Fruit fly (Drosophila melanogaster) whole organism, embryonic: ENCODE results near the gene mRpS18C.

Source experiments
- Ada2b ChIP-seq: fragments of 200-800 bp; sonication (Bioruptor generic); IDR thresholded peaks from 2 replicates; pipeline ENCODE4 v1.3.6; 2022; ENCODE audit warnings: missing biosample characterization, missing genetic modification characterization
- Awh ChIP-seq: fragments of 200-800 bp; sonication (Bioruptor generic); IDR thresholded peaks from 2 replicates; pipeline ENCODE4, ENCODE4 v1.3.6; 2022; ENCODE audit warnings: missing biosample characterization, missing genetic modification characterization
- CG10565 ChIP-seq: fragments of 200-800 bp; sonication (Bioruptor generic); optimal IDR thresholded peaks from 3 replicates; lab custom pipeline; 2016; ENCODE audit warnings: missing biosample characterization, mild to moderate bottlenecking, missing genetic modification characterization
- CG15011 ChIP-seq: fragments of 200-800 bp; sonication (Bioruptor generic); optimal IDR thresholded peaks from 3 replicates; lab custom pipeline; 2018; ENCODE audit warnings: missing biosample characterization, mild to moderate bottlenecking, missing genetic modification characterization
- CG15073 ChIP-seq: fragments of 200-800 bp; sonication (Bioruptor generic); optimal IDR thresholded peaks from 2 replicates; lab custom pipeline; 2016; ENCODE audit warnings: missing biosample characterization, missing genetic modification characterization
- CG15479 ChIP-seq: fragments of 200-800 bp; sonication (Bioruptor generic); optimal IDR thresholded peaks from 3 replicates; lab custom pipeline; 2019; ENCODE audit warnings: missing biosample characterization, mild to moderate bottlenecking, missing genetic modification characterization, moderate library complexity
- CG15696 ChIP-seq: fragments of 200-800 bp; sonication (Bioruptor generic); optimal IDR thresholded peaks from 2 replicates; lab custom pipeline; 2019; ENCODE audit warnings: missing biosample characterization, mild to moderate bottlenecking, missing genetic modification characterization, moderate library complexity
- CG16815 ChIP-seq: fragments of 200-800 bp; sonication (Bioruptor generic); optimal IDR thresholded peaks from 3 replicates; lab custom pipeline; 2017; ENCODE audit warnings: missing biosample characterization, mild to moderate bottlenecking, missing genetic modification characterization
- CG17829 ChIP-seq: fragments of 200-800 bp; optimal IDR thresholded peaks from 2 replicates; lab custom pipeline; 2019; ENCODE audit warnings: missing biosample characterization, mild to moderate bottlenecking, missing genetic modification characterization, moderate library complexity
- CG18262 ChIP-seq: fragments of 200-800 bp; optimal IDR thresholded peaks from 3 replicates; lab custom pipeline; 2019; ENCODE audit warnings: missing biosample characterization, mild to moderate bottlenecking, missing genetic modification characterization, moderate library complexity
- CG2202 ChIP-seq: fragments of 200-800 bp; sonication (Bioruptor generic); optimal IDR thresholded peaks from 2 replicates; lab custom pipeline; 2018; ENCODE audit warnings: missing biosample characterization, mild to moderate bottlenecking, missing genetic modification characterization
- CG3838 ChIP-seq: fragments of 200-800 bp; sonication (Bioruptor generic); optimal IDR thresholded peaks from 3 replicates; lab custom pipeline; 2016; ENCODE audit warnings: missing biosample characterization, missing genetic modification characterization
- CG6791 ChIP-seq: fragments of 200-800 bp; sonication (Bioruptor generic); IDR thresholded peaks from 3 replicates; pipeline ENCODE4 v1.3.6; 2022; ENCODE audit warnings: missing biosample characterization, missing genetic modification characterization; ENCODE audit not compliant: partially characterized antibody
- Deaf1 ChIP-seq: fragments of 200-800 bp; optimal IDR thresholded peaks from 3 replicates; lab custom pipeline; 2019; ENCODE audit warnings: missing biosample characterization, mild to moderate bottlenecking, missing genetic modification characterization, moderate library complexity
- Dip3 ChIP-seq: fragments of 200-800 bp; sonication (Bioruptor generic); optimal IDR thresholded peaks from 3 replicates; lab custom pipeline; 2016; ENCODE audit warnings: missing biosample characterization, missing genetic modification characterization
- Dref ChIP-seq: fragments of 200-800 bp; sonication (Bioruptor generic); IDR thresholded peaks from 2 replicates; pipeline ENCODE4 v1.3.6; 2022; ENCODE audit warnings: missing biosample characterization, missing genetic modification characterization
- Eip74EF ChIP-seq, 2 experiments: fragments of 200-800 bp in 1 of 2; fragments of >200 bp in 1 of 2; sonication (Bioruptor generic) in 1 of 2; optimal IDR thresholded peaks; 2 replicates each; lab custom pipeline; 2017 to 2019; ENCODE audit warnings: missing biosample characterization in 2 of 2, missing genetic modification characterization in 2 of 2, mild to moderate bottlenecking in 1 of 2, moderate library complexity in 1 of 2
- HHEX ChIP-seq: fragments of 200-800 bp; sonication (Bioruptor generic); optimal IDR thresholded peaks from 3 replicates; lab custom pipeline; 2017; ENCODE audit warnings: missing biosample characterization, mild to moderate bottlenecking, missing genetic modification characterization, missing genetic modification reagents
- HLH4C ChIP-seq: fragments of 200-800 bp; sonication (Bioruptor generic); IDR thresholded peaks from 3 replicates; pipeline ENCODE4 v1.3.6; 2022; ENCODE audit warnings: missing biosample characterization, missing genetic modification characterization; ENCODE audit not compliant: partially characterized antibody
- Jarid2 ChIP-seq: fragments of 200-800 bp; sonication (Bioruptor generic); optimal IDR thresholded peaks from 3 replicates; lab custom pipeline; 2017; ENCODE audit warnings: mild to moderate bottlenecking, missing biosample characterization, missing genetic modification reagents, missing genetic modification characterization
- Lim3 ChIP-seq: fragments of 200-800 bp; sonication (Bioruptor generic); IDR thresholded peaks from 2 replicates; pipeline ENCODE4 v1.3.6; 2022; ENCODE audit warnings: missing biosample characterization, missing genetic modification characterization
- MESR4 ChIP-seq: fragments of 200-800 bp; sonication (Bioruptor generic); optimal IDR thresholded peaks from 2 replicates; lab custom pipeline; 2018; ENCODE audit warnings: missing biosample characterization, mild to moderate bottlenecking, missing genetic modification characterization, moderate library complexity
- Mad ChIP-seq: fragments of 200-800 bp; sonication (Bioruptor generic); optimal IDR thresholded peaks from 2 replicates; lab custom pipeline; 2016; ENCODE audit warnings: missing biosample characterization, missing genetic modification characterization
- Myb ChIP-seq: fragments of 200-800 bp; sonication (Bioruptor generic); optimal IDR thresholded peaks from 2 replicates; lab custom pipeline; 2016; ENCODE audit warnings: missing biosample characterization, missing genetic modification characterization
- NC2β ChIP-seq: fragments of 200-800 bp; sonication (Bioruptor generic); optimal IDR thresholded peaks from 2 replicates; lab custom pipeline; 2016; ENCODE audit warnings: missing biosample characterization, missing genetic modification characterization
- NK7.1 ChIP-seq: fragments of 200-800 bp; sonication (Bioruptor generic); optimal IDR thresholded peaks from 3 replicates; lab custom pipeline; 2016; ENCODE audit warnings: missing biosample characterization, missing genetic modification characterization
- Nf-YA ChIP-seq: fragments of 200-800 bp; sonication (Bioruptor generic); IDR thresholded peaks from 2 replicates; pipeline ENCODE4 v1.3.6; 2022; ENCODE audit warnings: missing biosample characterization, missing genetic modification characterization
- Vsx1 ChIP-seq: fragments of 200-800 bp; sonication (Bioruptor generic); optimal IDR thresholded peaks from 2 replicates; lab custom pipeline; 2017; ENCODE audit warnings: missing biosample characterization, mild to moderate bottlenecking, missing genetic modification characterization, missing genetic modification reagents
- abd-A ChIP-seq: fragments of 200-800 bp; sonication (Bioruptor generic); optimal IDR thresholded peaks from 3 replicates; lab custom pipeline; 2019; ENCODE audit warnings: missing biosample characterization, mild to moderate bottlenecking, missing genetic modification characterization, moderate library complexity
- al ChIP-seq: fragments of 200-800 bp; sonication (Bioruptor generic); IDR thresholded peaks from 2 replicates; pipeline ENCODE4 v1.3.6; 2022; ENCODE audit warnings: missing biosample characterization, missing genetic modification characterization
- da ChIP-seq: fragments of 200-800 bp; sonication (Bioruptor generic); optimal IDR thresholded peaks from 2 replicates; lab custom pipeline; 2016; ENCODE audit warnings: missing biosample characterization, missing genetic modification characterization
- fd102C ChIP-seq: fragments of 200-800 bp; sonication (Bioruptor generic); optimal IDR thresholded peaks from 2 replicates; lab custom pipeline; 2018; ENCODE audit warnings: missing biosample characterization, mild to moderate bottlenecking, missing genetic modification characterization, moderate library complexity
- gce ChIP-seq: fragments of 200-800 bp; sonication (Bioruptor generic); IDR thresholded peaks from 3 replicates; pipeline ENCODE4 v1.3.6; 2022; ENCODE audit warnings: missing biosample characterization, missing genetic modification characterization
- gcm ChIP-seq: fragments of 200-800 bp; sonication (Bioruptor generic); optimal IDR thresholded peaks from 2 replicates; lab custom pipeline; 2019; ENCODE audit warnings: missing biosample characterization, mild to moderate bottlenecking, missing genetic modification characterization, moderate library complexity
- grau ChIP-seq: fragments of 200-800 bp; optimal IDR thresholded peaks from 3 replicates; lab custom pipeline; 2019; ENCODE audit warnings: missing biosample characterization, mild to moderate bottlenecking, missing genetic modification characterization, moderate library complexity
- kah ChIP-seq: fragments of 200-800 bp; sonication (Bioruptor generic); optimal IDR thresholded peaks from 2 replicates; lab custom pipeline; 2018; ENCODE audit warnings: missing biosample characterization, mild to moderate bottlenecking, missing genetic modification characterization
- lmd ChIP-seq: fragments of 200-800 bp; sonication (Bioruptor generic); IDR thresholded peaks from 2 replicates; pipeline ENCODE4 v1.3.6; 2022; ENCODE audit warnings: missing biosample characterization, missing genetic modification characterization
- luna ChIP-seq: fragments of 200-800 bp; sonication (Bioruptor generic); optimal IDR thresholded peaks from 2 replicates; lab custom pipeline; 2016; ENCODE audit warnings: missing biosample characterization, missing genetic modification characterization
- maf-S ChIP-seq: fragments of 200-800 bp; sonication (Bioruptor generic); optimal IDR thresholded peaks from 2 replicates; lab custom pipeline; 2016; ENCODE audit warnings: missing biosample characterization, missing genetic modification characterization
- nom ChIP-seq: fragments of 200-800 bp; sonication (Bioruptor generic); optimal IDR thresholded peaks from 2 replicates; lab custom pipeline; 2017; ENCODE audit warnings: missing biosample characterization, missing genetic modification characterization, mild to moderate bottlenecking, moderate library complexity, missing genetic modification reagents
- sens-2 ChIP-seq: fragments of 200-800 bp; sonication (Bioruptor generic); IDR thresholded peaks from 2 replicates; pipeline ENCODE4 v1.3.6; 2022; ENCODE audit warnings: missing biosample characterization, missing genetic modification characterization
- sima ChIP-seq: fragments of 200-800 bp; sonication (Bioruptor generic); optimal IDR thresholded peaks from 2 replicates; lab custom pipeline; 2016; ENCODE audit warnings: missing biosample characterization, missing genetic modification characterization
- sisA ChIP-seq: fragments of 200-800 bp; sonication (Bioruptor generic); IDR thresholded peaks from 2 replicates; pipeline ENCODE4 v1.3.6; 2022; ENCODE audit warnings: missing biosample characterization, missing genetic modification characterization
- slbo ChIP-seq: fragments of 200-800 bp; sonication (Bioruptor generic); IDR thresholded peaks from 2 replicates; pipeline ENCODE4 v1.3.6; 2022; ENCODE audit warnings: missing biosample characterization, missing genetic modification characterization
- tin ChIP-seq: fragments of 200-800 bp; sonication (Bioruptor generic); optimal IDR thresholded peaks from 3 replicates; lab custom pipeline; 2016; ENCODE audit warnings: missing biosample characterization, missing genetic modification characterization
- twi ChIP-seq: fragments of 200-800 bp; optimal IDR thresholded peaks from 2 replicates; lab custom pipeline; 2019; ENCODE audit warnings: missing biosample characterization, mild to moderate bottlenecking, missing genetic modification characterization, moderate library complexity
- unpg ChIP-seq: fragments of 200-800 bp; sonication (Bioruptor generic); optimal IDR thresholded peaks from 3 replicates; lab custom pipeline; 2018; ENCODE audit warnings: missing biosample characterization, mild to moderate bottlenecking, missing genetic modification characterization, moderate library complexity
- wek ChIP-seq: fragments of 200-800 bp; sonication (Bioruptor generic); optimal IDR thresholded peaks from 3 replicates; lab custom pipeline; 2018; ENCODE audit warnings: missing biosample characterization, mild to moderate bottlenecking, missing genetic modification characterization, moderate library complexity
- zfh2 ChIP-seq: fragments of 200-800 bp; sonication (Bioruptor generic); optimal IDR thresholded peaks from 2 replicates; lab custom pipeline; 2016; ENCODE audit warnings: missing biosample characterization, missing genetic modification characterization

The mRpS18C gene

DNA sequence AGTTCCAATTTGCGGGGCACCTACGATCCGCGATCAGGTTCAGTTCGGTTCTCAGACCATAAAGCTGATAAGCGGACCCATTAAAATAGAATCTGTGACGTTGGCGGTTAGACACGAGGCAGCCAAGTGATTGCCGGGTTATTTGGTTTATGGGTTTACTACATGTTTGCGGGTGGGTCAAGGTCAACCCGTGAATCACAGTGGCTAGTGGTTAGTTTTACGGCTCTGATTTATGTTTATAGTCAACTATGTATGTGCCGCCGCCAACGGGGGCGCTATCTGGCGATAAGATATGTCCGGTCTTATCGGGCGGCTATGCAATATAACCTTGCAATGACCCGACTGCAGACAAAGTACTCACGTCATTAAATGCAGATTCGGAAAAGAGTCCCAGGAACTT is 25.7 kb downstream of the mRpS18C start (continued):
- TF ChIP-seq HHEX (no peak), sima (GFP tag; lab: Kevin White, UChicago) (no peak), HLH4C (GFP tag; lab: Robert Waterston, UW) (peak; percentile 8; the same call in 2 of the 3 replicates), wek (GFP tag; lab: Kevin White, UChicago) (no peak), CG6791 (GFP tag; lab: Robert Waterston, UW) (no peak), zfh2 (GFP tag; lab: Kevin White, UChicago) (no peak), CG18262 (tag; lab: Kevin White, UChicago) (no peak), gcm (GFP tag; lab: Kevin White, UChicago) (no peak), kah (GFP tag; lab: Kevin White, UChicago) (no peak)

- TF ChIP-seq al (GFP tag; lab: Robert Waterston, UW) (no peak; the same call in 1 of the 2 replicates), CG16815 (GFP tag; lab: Kevin White, UChicago) (peak; percentile 20), unpg (GFP tag; lab: Kevin White, UChicago) (peak; percentile 70), CG15011 (GFP tag; lab: Kevin White, UChicago) (peak; percentile 73), abd-A (tag; lab: Kevin White, UChicago) (no peak), luna (GFP tag; lab: Kevin White, UChicago) (peak; percentile 63), MESR4 (GFP tag; lab: Kevin White, UChicago) (peak; percentile 7), sens-2 (no peak), NC2β (GFP tag; lab: Kevin White, UChicago) (peak; percentile 84), CG3838 (GFP tag; lab: Kevin White, UChicago) (peak; percentile 80), Nf-YA (GFP tag; lab: Robert Waterston, UW) (peak; percentile 84), da (GFP tag; lab: Kevin White, UChicago) (peak; percentile 64), CG15479 (GFP tag; lab: Kevin White, UChicago) (no peak), Vsx1 (GFP tag; lab: Kevin White, UChicago) (peak; percentile 88), Eip74EF (GFP tag; optimal IDR thresholded peaks at IDR 0.05; lab: Kevin White, UChicago) (no peak), Lim3 (GFP tag; lab: Robert Waterston, UW) (no peak), Dip3 (no peak), Mad (GFP tag; lab: Kevin White, UChicago) (peak; percentile 70), CG10565 (GFP tag; lab: Kevin White, UChicago) (peak; percentile 48), gce (GFP tag; lab: Robert Waterston, UW) (peak; percentile 92), tin (GFP tag; lab: Kevin White, UChicago) (peak; percentile 55), Jarid2 (GFP tag; lab: Kevin White, UChicago) (peak; percentile 79), Myb (GFP tag; lab: Kevin White, UChicago) (peak; percentile 37), slbo (GFP tag; lab: Robert Waterston, UW) (peak; percentile 81), grau (tag; lab: Kevin White, UChicago) (peak; percentile 11), Awh (GFP tag; lab: Robert Waterston, UW) (peak; percentile 96), sisA (GFP tag; lab: Robert Waterston, UW) (peak; percentile 23), Ada2b (GFP tag; lab: Robert Waterston, UW) (peak; percentile 51; the same call in 1 of the 2 replicates), CG2202 (tag; lab: Kevin White, UChicago) (peak; percentile 87), CG15696 (tag; lab: Kevin White, UChicago) (peak; percentile 45), lmd (GFP tag; lab: Robert Waterston, UW) (peak; percentile 31; the same call in 1 of the 2 replicates), maf-S (GFP tag; lab: Kevin White, UChicago) (peak; percentile 82), twi (tag; lab: Kevin White, UChicago) (no peak), nom (GFP tag; lab: Kevin White, UChicago) (peak; percentile 74), CG15073 (GFP tag; lab: Kevin White, UChicago) (no peak), NK7.1 (no peak), CG17829 (tag; lab: Kevin White, UChicago) (no peak), Dref (GFP tag; lab: Robert Waterston, UW) (peak; percentile 27; the same call in 1 of the 2 replicates), fd102C (GFP tag; lab: Kevin White, UChicago) (no peak), Deaf1 (tag; lab: Kevin White, UChicago) (peak; percentile 67)
Measured at dm6 chr3R:30450224-30450623, 26.4 kb downstream of the mRpS18C start.
